Fruit fly (Drosophila melanogaster) whole organism, embryonic: Measurements from ENCODE around the gene CG34451.

Experiments
- Blimp-1 ChIP-seq: fragments of 200-800 bp; sonication (Bioruptor generic); optimal IDR thresholded peaks from 3 replicates; lab custom pipeline; 2018; ENCODE audit warnings: missing biosample characterization, missing genetic modification characterization, mild to moderate bottlenecking, moderate library complexity, missing genetic modification reagents
- CG10565 ChIP-seq: fragments of 200-800 bp; sonication (Bioruptor generic); optimal IDR thresholded peaks from 3 replicates; lab custom pipeline; 2016; ENCODE audit warnings: missing biosample characterization, mild to moderate bottlenecking, missing genetic modification characterization
- CG12071 ChIP-seq: fragments of 200-800 bp; sonication (Bioruptor generic); optimal IDR thresholded peaks from 3 replicates; lab custom pipeline; 2018; ENCODE audit warnings: missing biosample characterization, mild to moderate bottlenecking, missing genetic modification characterization
- CG30020 ChIP-seq: fragments of 200-800 bp; optimal IDR thresholded peaks from 2 replicates; lab custom pipeline; 2019; ENCODE audit warnings: missing biosample characterization, mild to moderate bottlenecking, missing genetic modification characterization, moderate library complexity
- CTCF ChIP-seq: fragments of 200-800 bp; sonication (Bioruptor generic); optimal IDR thresholded peaks from 2 replicates; lab custom pipeline; 2017; ENCODE audit warnings: missing biosample characterization, mild to moderate bottlenecking, missing genetic modification characterization, moderate library complexity
- Taf1 ChIP-seq: fragments of 200-800 bp; sonication (Bioruptor generic); IDR thresholded peaks from 2 replicates; pipeline ENCODE4 v1.3.6; 2022; ENCODE audit warnings: missing biosample characterization, missing genetic modification characterization
- caup ChIP-seq: fragments of 200-800 bp; sonication (Bioruptor generic); optimal IDR thresholded peaks from 3 replicates; lab custom pipeline; 2017; ENCODE audit warnings: missing biosample characterization, mild to moderate bottlenecking, missing genetic modification characterization, moderate library complexity; ENCODE audit not compliant: severe bottlenecking
- her ChIP-seq: fragments of 200-800 bp; sonication (Bioruptor generic); optimal IDR thresholded peaks from 2 replicates; lab custom pipeline; 2016; ENCODE audit warnings: missing biosample characterization, missing genetic modification characterization
- luna ChIP-seq: fragments of 200-800 bp; sonication (Bioruptor generic); optimal IDR thresholded peaks from 2 replicates; lab custom pipeline; 2016; ENCODE audit warnings: missing biosample characterization, missing genetic modification characterization
- nau ChIP-seq: fragments of 200-800 bp; sonication (Bioruptor generic); optimal IDR thresholded peaks from 3 replicates; lab custom pipeline; 2017; ENCODE audit warnings: missing biosample characterization, mild to moderate bottlenecking, missing genetic modification characterization, missing genetic modification reagents
- psq ChIP-seq: fragments of 200-800 bp; sonication (Bioruptor generic); optimal IDR thresholded peaks from 2 replicates; lab custom pipeline; 2017; ENCODE audit warnings: missing biosample characterization, missing genetic modification characterization
- slou ChIP-seq: fragments of 200-800 bp; sonication (Bioruptor generic); optimal IDR thresholded peaks from 3 replicates; lab custom pipeline; 2016; ENCODE audit warnings: missing biosample characterization, missing genetic modification characterization
- twi ChIP-seq: fragments of 200-800 bp; optimal IDR thresholded peaks from 2 replicates; lab custom pipeline; 2019; ENCODE audit warnings: missing biosample characterization, mild to moderate bottlenecking, missing genetic modification characterization, moderate library complexity
- usp ChIP-seq: fragments of >200 bp; optimal IDR thresholded peaks from 2 replicates; lab custom pipeline; 2017; ENCODE audit warnings: missing biosample characterization, missing genetic modification characterization

DNA sequence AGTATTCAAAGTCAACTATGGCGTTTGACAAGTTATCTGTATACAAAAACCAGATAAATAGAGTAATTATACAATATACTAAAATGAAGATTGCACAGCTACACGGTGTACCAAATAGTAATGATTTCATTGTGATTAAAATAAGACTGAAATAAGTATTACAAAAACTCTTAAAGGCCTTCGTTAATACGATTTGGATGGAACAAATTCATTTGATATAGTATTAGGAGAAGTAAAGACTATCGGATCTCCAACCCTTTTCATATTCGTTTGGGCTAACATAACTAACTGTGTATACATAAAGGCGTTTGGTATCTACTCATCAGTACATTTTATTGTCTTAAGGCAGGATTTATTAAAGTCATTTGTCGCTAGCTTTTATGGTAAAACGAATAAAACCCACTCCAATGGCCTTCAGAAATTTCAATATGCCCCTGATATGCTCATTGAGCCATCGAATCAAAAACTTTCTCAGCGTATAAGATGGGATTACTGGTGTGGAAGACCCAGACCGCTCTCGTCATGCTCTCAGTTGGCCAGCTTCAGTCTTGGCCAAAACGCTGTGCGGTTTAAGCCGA is 8.4 kb downstream of the CG34451 start, which contains the start of the genes CG7579 and Pgant8:
- no peak for TF ChIP-seq usp (GFP tag; lab: Kevin White, UChicago)
- no peak for TF ChIP-seq Blimp-1 (GFP tag; lab: Kevin White, UChicago)
- TF ChIP-seq CTCF (GFP tag; lab: Kevin White, UChicago), result no peak
- TF ChIP-seq CG30020 (tag; lab: Kevin White, UChicago), result no peak
- TF ChIP-seq luna, result no peak
- no peak for TF ChIP-seq twi (tag; lab: Kevin White, UChicago)
- no peak for TF ChIP-seq CG12071 (GFP tag; lab: Kevin White, UChicago)
- TF ChIP-seq caup (GFP tag; lab: Kevin White, UChicago), result no peak
- no peak for TF ChIP-seq nau (GFP tag; lab: Kevin White, UChicago)
- no peak for TF ChIP-seq psq (GFP tag; lab: Kevin White, UChicago)
- no peak for TF ChIP-seq her (GFP tag; lab: Kevin White, UChicago)
- no peak for TF ChIP-seq CG10565 (GFP tag; lab: Kevin White, UChicago)
- no peak for TF ChIP-seq slou (GFP tag; lab: Kevin White, UChicago)
- TF ChIP-seq Taf1, result no peak
